Worm (Caenorhabditis elegans) whole organism, L4/young adult: ENCODE measurements around the gene F26C11.4.
A peak's percentile ranks its signal among the peaks of the same experiment; 100 is the strongest.

Experiments used
- W03F9.2 ChIP-seq: fragments of 150-350 bp; optimal IDR thresholded peaks from 2 replicates; lab custom pipeline; 2014; ENCODE audit warnings: missing biosample characterization, missing genetic modification characterization
- dao-5 ChIP-seq: sonication (generic microtip); optimal IDR thresholded peaks from 2 replicates; lab custom pipeline; 2016; ENCODE audit warnings: missing genotype, missing genetic modification characterization, moderate library complexity, missing compliant biosample characterization
- him-1 ChIP-seq: sonication (generic microtip); optimal IDR thresholded peaks from 2 replicates; lab custom pipeline; 2016; ENCODE audit warnings: missing genotype, missing genetic modification reagents, missing genetic modification characterization, missing compliant biosample characterization

Gene F26C11.4

DNA sequence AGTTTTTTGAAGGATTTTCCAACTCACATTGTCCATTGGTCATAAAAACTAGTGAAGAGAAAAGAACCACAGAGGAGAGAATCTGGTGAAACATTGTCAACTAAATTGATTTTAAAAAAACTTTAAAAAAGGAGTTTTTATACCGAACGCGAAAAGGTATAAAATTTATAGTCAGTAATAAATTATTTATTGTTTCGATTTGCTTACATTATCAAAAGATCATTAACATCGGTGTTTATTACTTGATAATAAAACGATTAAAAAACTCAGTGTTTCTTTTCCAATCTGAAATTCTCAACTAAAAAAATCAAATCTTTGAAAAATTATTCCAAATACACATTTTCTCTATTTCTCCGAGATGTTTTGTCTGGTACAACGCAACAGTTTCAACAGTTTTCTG lies at the start of gene F26C11.4:
F26C11.4 (minus strand) TSS at position 101 of the 400 bp plus-strand sequence.
- TF ChIP-seq dao-5 (tag; lab: Kevin White, UChicago) (no peak), W03F9.2 (no peak), him-1 (tag; lab: Kevin White, UChicago) (no peak)

DNA sequence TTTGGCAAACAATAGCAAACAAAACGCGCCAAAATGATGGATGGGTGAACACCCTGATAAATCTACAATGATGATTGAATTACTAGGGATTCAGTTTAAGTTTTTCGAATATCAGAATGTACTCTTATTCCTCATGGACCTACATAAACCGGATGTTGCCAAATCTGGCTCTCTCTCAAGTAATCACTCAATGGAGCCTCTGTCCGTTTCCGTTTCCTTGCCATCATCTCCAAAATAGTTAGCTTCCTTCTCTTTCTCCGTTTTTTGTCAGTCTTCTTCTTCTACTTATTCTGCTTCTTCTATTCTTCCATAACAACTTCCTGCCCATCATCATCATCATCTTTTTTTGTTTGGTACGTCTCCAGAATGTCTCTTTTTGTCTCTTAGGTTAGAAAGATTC lies 49.2 kb upstream of the F26C11.4 start:
- TF ChIP-seq dao-5 (tag; lab: Kevin White, UChicago) (no peak), him-1 (tag; lab: Kevin White, UChicago) (no peak), W03F9.2 (no peak)

- TF ChIP-seq him-1 (tag; lab: Kevin White, UChicago) (no peak), dao-5 (tag; lab: Kevin White, UChicago) (no peak), W03F9.2 (no peak)
These were observed 47.7 kb upstream of the F26C11.4 start for ce11 chrII:9963808-9964207.

ce11 chrII:9960127-9960526 lies 44.0 kb upstream of the F26C11.4 start:
- TF ChIP-seq W03F9.2, result no peak
- TF ChIP-seq dao-5 (tag; lab: Kevin White, UChicago), result no peak
- no peak for TF ChIP-seq him-1 (tag; lab: Kevin White, UChicago)

DNA sequence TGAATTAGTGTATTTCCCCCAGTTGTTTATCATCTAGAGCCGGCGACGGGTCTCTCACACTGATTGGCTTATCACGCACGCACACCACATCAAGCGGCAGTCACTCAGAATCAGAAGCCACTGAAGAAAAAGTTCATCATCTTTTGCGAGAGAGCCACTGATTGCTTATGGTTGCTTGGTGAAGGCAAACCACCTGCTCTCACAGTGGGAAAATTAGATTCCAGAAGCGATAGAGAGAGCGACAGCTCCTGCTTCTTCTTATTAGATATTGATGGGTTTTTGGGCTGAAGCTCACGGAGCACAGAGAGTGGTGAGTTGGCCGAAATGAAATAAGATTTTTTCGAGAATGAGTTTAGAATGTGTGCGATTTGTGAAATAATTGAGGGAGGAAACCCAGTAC lies 40.0 kb upstream of the F26C11.4 start:
- TF ChIP-seq dao-5 (tag; lab: Kevin White, UChicago) (no peak), W03F9.2 (no peak), him-1 (tag; lab: Kevin White, UChicago) (no peak)

DNA sequence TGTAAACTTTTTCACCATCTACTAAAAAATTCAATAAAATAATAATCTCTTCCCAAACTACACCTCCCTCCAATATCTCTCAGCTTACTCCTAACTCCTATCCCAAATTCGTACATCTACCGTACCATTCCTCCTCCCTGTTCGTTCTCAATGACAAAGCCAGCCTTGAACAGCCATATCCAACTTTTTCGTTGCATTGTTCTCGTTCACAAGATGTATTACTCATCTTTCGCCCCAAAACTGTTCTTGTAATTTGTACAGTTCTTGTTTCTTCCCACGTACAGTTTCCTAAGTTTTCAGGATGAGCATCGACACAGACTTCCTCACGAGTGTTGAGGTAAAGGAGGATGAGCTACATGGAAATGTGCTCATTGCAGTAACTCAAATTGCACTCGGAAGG lies 38.8 kb upstream of the F26C11.4 start, which contains the start of gene egl-43:
egl-43 (plus strand) TSS at position 301 of the 400 bp plus-strand sequence.
- no peak for TF ChIP-seq W03F9.2
- TF ChIP-seq him-1 (tag; lab: Kevin White, UChicago), result no peak
- no peak for TF ChIP-seq dao-5 (tag; lab: Kevin White, UChicago)

ce11 chrII:9951846-9952245 lies 35.8 kb upstream of the F26C11.4 start:
- TF ChIP-seq W03F9.2, result no peak

ce11 chrII:9948662-9949061 lies 32.6 kb upstream of the F26C11.4 start:
- TF ChIP-seq dao-5 (tag; lab: Kevin White, UChicago) (no peak), W03F9.2 (no peak), him-1 (tag; lab: Kevin White, UChicago) (no peak)

- no peak for TF ChIP-seq him-1 (tag; lab: Kevin White, UChicago)
These were observed 27.8 kb upstream of the F26C11.4 start, which contains the start of gene flad-1 for ce11 chrII:9943837-9944236. Gene flad-1, plus strand, starts transcription at chrII:9944137.

DNA sequence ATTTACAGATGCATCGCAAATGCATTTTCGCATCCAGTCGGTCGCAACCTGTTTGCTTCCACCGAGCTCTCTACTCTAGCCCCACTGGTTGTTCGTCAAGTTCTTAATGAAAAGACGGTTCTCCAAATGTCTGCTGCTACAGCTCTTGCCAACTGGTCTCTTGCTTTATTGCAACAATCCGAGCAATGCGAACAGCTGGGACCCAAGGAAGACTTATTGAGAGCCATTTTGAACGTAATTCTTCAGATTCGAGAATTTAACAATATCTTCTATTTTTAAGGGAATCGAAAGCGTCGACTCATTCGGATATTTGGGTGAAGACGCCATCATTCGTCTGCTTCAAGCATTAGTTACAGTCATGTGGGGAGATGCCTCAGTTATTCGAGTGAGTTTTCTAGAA lies 27.2 kb upstream of the F26C11.4 start:
- TF ChIP-seq dao-5 (tag; lab: Kevin White, UChicago) (no peak), him-1 (tag; lab: Kevin White, UChicago) (no peak), W03F9.2 (no peak)

DNA sequence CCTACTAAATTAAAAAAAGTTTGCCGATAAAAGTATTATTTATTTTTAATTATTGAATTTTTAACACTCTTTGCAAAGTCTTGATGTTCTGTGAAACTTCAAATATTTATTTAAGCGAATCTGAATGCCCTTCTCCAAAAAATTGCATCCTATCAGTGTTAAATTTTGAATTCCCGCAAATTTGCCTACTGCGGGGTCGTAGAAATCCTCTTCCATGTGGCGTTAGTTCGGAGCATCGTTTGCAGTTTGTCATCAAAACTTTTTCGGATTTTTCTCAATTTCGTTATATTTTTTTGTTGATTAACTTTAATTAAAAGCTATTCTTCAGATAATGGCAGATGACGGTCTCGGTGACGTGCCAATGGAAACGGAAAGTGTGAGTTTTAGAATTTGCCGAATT lies 24.4 kb upstream of the F26C11.4 start, which contains the start of gene ufd-3:
ufd-3 (plus strand) TSS at position 324 of the 400 bp plus-strand sequence.
- TF ChIP-seq W03F9.2, result no peak
- no peak for TF ChIP-seq dao-5 (tag; lab: Kevin White, UChicago)
- TF ChIP-seq him-1 (tag; lab: Kevin White, UChicago), result peak; percentile 42

DNA sequence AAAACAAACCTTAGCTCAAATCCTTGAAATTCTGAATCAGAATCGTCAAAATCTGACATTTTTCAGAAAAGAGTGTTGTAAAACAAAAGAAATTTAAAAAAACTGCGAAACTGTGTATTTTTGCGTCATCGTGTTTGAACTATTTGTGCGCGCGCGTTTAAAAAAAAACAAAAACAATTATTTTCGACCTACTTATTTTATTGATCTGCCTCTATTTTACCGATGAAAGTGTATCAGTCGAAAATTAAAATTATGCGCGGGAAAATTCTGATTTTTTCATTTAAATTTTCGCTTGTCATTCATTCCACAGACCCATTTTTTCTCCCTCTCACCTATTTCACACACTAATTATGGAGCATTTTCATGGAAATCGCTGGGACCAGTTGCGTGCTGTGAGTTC lies 22.8 kb upstream of the F26C11.4 start, which contains the start of the genes C05C10.7 and C05C10.5:
C05C10.7 (minus strand) TSS at position 95 of the 400 bp plus-strand sequence.
C05C10.5 (plus strand) TSS at position 164 of the 400 bp plus-strand sequence.
- TF ChIP-seq W03F9.2 (no peak), dao-5 (tag; lab: Kevin White, UChicago) (no peak), him-1 (tag; lab: Kevin White, UChicago) (no peak)

- no peak for TF ChIP-seq him-1 (tag; lab: Kevin White, UChicago)
- peak; percentile 66 for TF ChIP-seq W03F9.2
These were observed 21.5 kb upstream of the F26C11.4 start for ce11 chrII:9937611-9938010.

DNA sequence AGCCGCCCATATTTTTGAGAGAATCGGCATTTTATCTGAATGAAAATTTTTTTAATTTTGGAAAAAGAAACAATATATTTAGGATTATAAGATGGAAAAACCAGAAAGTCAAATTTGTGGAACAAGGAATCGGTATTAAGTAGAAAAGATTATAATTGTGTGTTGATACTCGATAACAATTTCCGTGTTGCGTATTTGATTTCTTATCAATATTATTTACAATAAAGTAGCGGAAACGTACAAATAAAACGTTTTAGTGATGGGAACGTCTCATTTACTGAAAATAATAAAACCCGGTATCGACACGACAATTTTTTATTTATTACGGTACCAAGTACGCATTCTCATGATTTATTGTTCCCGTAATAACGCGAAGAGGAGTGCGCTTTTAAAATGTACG lies 20.8 kb upstream of the F26C11.4 start, which contains the start of gene C05C10.3:
C05C10.3 (minus strand) TSS at position 35 of the 400 bp plus-strand sequence.
- TF ChIP-seq dao-5 (tag; lab: Kevin White, UChicago), result no peak
- no peak for TF ChIP-seq W03F9.2
- TF ChIP-seq him-1 (tag; lab: Kevin White, UChicago), result no peak

DNA sequence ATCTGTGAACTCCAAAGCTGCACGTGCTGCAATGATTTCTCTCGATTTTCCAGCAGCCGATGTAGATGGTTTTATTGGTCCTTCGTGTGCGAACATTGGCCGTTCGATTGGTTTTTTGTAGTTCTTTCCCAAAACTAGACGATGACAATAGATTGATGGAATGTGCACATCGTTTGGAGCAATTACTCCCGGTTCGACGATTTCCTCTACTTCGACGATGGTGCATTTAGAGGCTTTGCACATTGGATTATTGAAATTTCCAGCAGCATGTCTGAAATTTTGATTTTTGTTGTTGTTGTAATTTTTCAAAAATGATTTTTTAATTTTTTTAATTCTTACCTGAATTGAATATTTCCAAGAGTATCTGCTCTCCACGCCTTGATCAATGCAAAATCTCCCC lies 19.6 kb upstream of the F26C11.4 start:
- TF ChIP-seq W03F9.2, result no peak
- no peak for TF ChIP-seq him-1 (tag; lab: Kevin White, UChicago)
- TF ChIP-seq dao-5 (tag; lab: Kevin White, UChicago), result no peak
